Fruit fly (Drosophila melanogaster) whole organism, embryonic: Measurements from ENCODE around the gene Tnks.
A peak's percentile ranks its signal among the peaks of the same experiment; 100 is the strongest.

Experiments
- Antp ChIP-seq: fragments of 200-800 bp; sonication (Bioruptor generic); optimal IDR thresholded peaks from 3 replicates; lab custom pipeline; 2016; ENCODE audit warnings: missing biosample characterization, missing genetic modification characterization
- Atf6 ChIP-seq: fragments of 200-800 bp; sonication (Bioruptor generic); IDR thresholded peaks from 2 replicates; pipeline ENCODE4 v1.3.6; 2022; ENCODE audit warnings: missing biosample characterization, missing genetic modification characterization
- Bteb2 ChIP-seq: fragments of 200-800 bp; sonication (Bioruptor generic); optimal IDR thresholded peaks from 2 replicates; lab custom pipeline; 2016; ENCODE audit warnings: missing biosample characterization, missing genetic modification characterization
- CG10654 ChIP-seq: fragments of 200-800 bp; sonication (Bioruptor generic); optimal IDR thresholded peaks from 2 replicates; lab custom pipeline; 2016; ENCODE audit warnings: missing biosample characterization, missing genetic modification characterization
- CG12659 ChIP-seq: fragments of 200-800 bp; sonication (Bioruptor generic); optimal IDR thresholded peaks from 3 replicates; lab custom pipeline; 2017; ENCODE audit warnings: mild to moderate bottlenecking, missing biosample characterization, missing genetic modification reagents, missing genetic modification characterization
- CG15601 ChIP-seq: fragments of 200-800 bp; sonication (Bioruptor generic); optimal IDR thresholded peaks from 3 replicates; lab custom pipeline; 2019; ENCODE audit warnings: missing biosample characterization, mild to moderate bottlenecking, missing genetic modification characterization, moderate library complexity
- CG16813 ChIP-seq: fragments of 200-800 bp; sonication (Bioruptor generic); IDR thresholded peaks from 3 replicates; pipeline ENCODE4 v1.3.6; 2022; ENCODE audit warnings: missing biosample characterization, missing genetic modification characterization; ENCODE audit not compliant: partially characterized antibody
- CG2712 ChIP-seq: fragments of 200-800 bp; optimal IDR thresholded peaks from 3 replicates; lab custom pipeline; 2019; ENCODE audit warnings: missing biosample characterization, mild to moderate bottlenecking, missing genetic modification characterization, moderate library complexity
- CG2875 ChIP-seq: fragments of 200-800 bp; sonication (Bioruptor generic); optimal IDR thresholded peaks from 2 replicates; lab custom pipeline; 2017; ENCODE audit warnings: missing biosample characterization, mild to moderate bottlenecking, missing genetic modification characterization, missing genetic modification reagents
- CG31224 ChIP-seq: fragments of 200-800 bp; sonication (Bioruptor generic); IDR thresholded peaks from 2 replicates; pipeline ENCODE4 v1.3.6; 2022; ENCODE audit warnings: missing biosample characterization, missing genetic modification characterization
- CG3281 ChIP-seq: fragments of 200-800 bp; sonication (Bioruptor generic); optimal IDR thresholded peaks from 3 replicates; lab custom pipeline; 2017; ENCODE audit warnings: missing biosample characterization, mild to moderate bottlenecking, missing genetic modification characterization
- CG6791 ChIP-seq: fragments of 200-800 bp; sonication (Bioruptor generic); IDR thresholded peaks from 3 replicates; pipeline ENCODE4 v1.3.6; 2022; ENCODE audit warnings: missing biosample characterization, missing genetic modification characterization; ENCODE audit not compliant: partially characterized antibody
- CG7556 ChIP-seq: fragments of 200-800 bp; sonication (Bioruptor generic); optimal IDR thresholded peaks from 2 replicates; lab custom pipeline; 2017; ENCODE audit warnings: missing biosample characterization, mild to moderate bottlenecking, missing genetic modification characterization
- CG7963 ChIP-seq: fragments of 200-800 bp; sonication (Bioruptor generic); IDR thresholded peaks from 3 replicates; pipeline ENCODE4 v1.3.6; 2022; ENCODE audit warnings: missing biosample characterization, missing genetic modification characterization; ENCODE audit not compliant: partially characterized antibody
- CHES-1-like ChIP-seq: fragments of 200-800 bp; sonication (Bioruptor generic); optimal IDR thresholded peaks from 2 replicates; lab custom pipeline; 2016; ENCODE audit warnings: missing biosample characterization, missing genetic modification characterization
- CoRest ChIP-seq: fragments of 200-800 bp; sonication (Bioruptor generic); optimal IDR thresholded peaks from 3 replicates; lab custom pipeline; 2018; ENCODE audit warnings: missing biosample characterization, mild to moderate bottlenecking, missing genetic modification characterization, moderate library complexity
- Dp ChIP-seq: fragments of 200-800 bp; sonication (Bioruptor generic); optimal IDR thresholded peaks from 2 replicates; lab custom pipeline; 2018; ENCODE audit warnings: missing biosample characterization, mild to moderate bottlenecking, missing genetic modification characterization, moderate library complexity
- Ets65A ChIP-seq: fragments of 200-800 bp; sonication (Bioruptor generic); peaks from one replicate; lab custom pipeline; 2016; ENCODE audit warnings: missing biosample characterization, missing genetic modification characterization
- Ets97D ChIP-seq: fragments of 200-800 bp; sonication (Bioruptor generic); optimal IDR thresholded peaks from 3 replicates; lab custom pipeline; 2016; ENCODE audit warnings: missing biosample characterization, missing genetic modification characterization
- H2.0 ChIP-seq: fragments of 200-800 bp; sonication (Bioruptor generic); IDR thresholded peaks from 2 replicates; pipeline ENCODE4 v1.3.6; 2022; ENCODE audit warnings: missing biosample characterization, missing genetic modification characterization
- HLH54F ChIP-seq: fragments of 200-800 bp; sonication (Bioruptor generic); optimal IDR thresholded peaks from 3 replicates; lab custom pipeline; 2016; ENCODE audit warnings: missing biosample characterization, missing genetic modification characterization
- Hsf ChIP-seq: fragments of 200-800 bp; sonication (Bioruptor generic); optimal IDR thresholded peaks from 3 replicates; lab custom pipeline; 2016; ENCODE audit warnings: missing biosample characterization, missing genetic modification characterization
- Jarid2 ChIP-seq: fragments of 200-800 bp; sonication (Bioruptor generic); optimal IDR thresholded peaks from 3 replicates; lab custom pipeline; 2017; ENCODE audit warnings: mild to moderate bottlenecking, missing biosample characterization, missing genetic modification reagents, missing genetic modification characterization
- Lim3 ChIP-seq: fragments of 200-800 bp; sonication (Bioruptor generic); IDR thresholded peaks from 2 replicates; pipeline ENCODE4 v1.3.6; 2022; ENCODE audit warnings: missing biosample characterization, missing genetic modification characterization
- MBD-R2 ChIP-seq: fragments of 200-800 bp; sonication (Bioruptor generic); IDR thresholded peaks from 2 replicates; pipeline ENCODE4 v1.3.6; 2022; ENCODE audit warnings: missing biosample characterization, missing genetic modification characterization
- Ravus ChIP-seq: fragments of 200-800 bp; sonication (Bioruptor generic); IDR thresholded peaks from 2 replicates; pipeline ENCODE4 v1.3.6; 2022; ENCODE audit warnings: missing biosample characterization, missing genetic modification characterization
- YL-1 ChIP-seq: fragments of 200-800 bp; sonication (Bioruptor generic); optimal IDR thresholded peaks from 3 replicates; lab custom pipeline; 2017; ENCODE audit warnings: missing biosample characterization, mild to moderate bottlenecking, missing genetic modification characterization
- bab2 ChIP-seq: fragments of 200-800 bp; sonication (Bioruptor generic); optimal IDR thresholded peaks from 2 replicates; lab custom pipeline; 2016; ENCODE audit warnings: missing biosample characterization, missing genetic modification characterization
- cg ChIP-seq: fragments of 200-800 bp; sonication (Bioruptor generic); optimal IDR thresholded peaks from 3 replicates; lab custom pipeline; 2019; ENCODE audit warnings: missing biosample characterization, mild to moderate bottlenecking, missing genetic modification characterization, moderate library complexity
- corto ChIP-seq: fragments of 200-800 bp; sonication (Bioruptor generic); optimal IDR thresholded peaks from 2 replicates; lab custom pipeline; 2016; ENCODE audit warnings: missing biosample characterization, mild to moderate bottlenecking, missing genetic modification characterization, moderate library complexity
- croc ChIP-seq: fragments of 200-800 bp; sonication (Bioruptor generic); conservative IDR thresholded peaks from 3 replicates; pipeline ENCODE4 v1.3.6; 2022; ENCODE audit warnings: missing biosample characterization, missing genetic modification characterization
- fd102C ChIP-seq: fragments of 200-800 bp; sonication (Bioruptor generic); optimal IDR thresholded peaks from 2 replicates; lab custom pipeline; 2018; ENCODE audit warnings: missing biosample characterization, mild to moderate bottlenecking, missing genetic modification characterization, moderate library complexity
- fd96Cb ChIP-seq: fragments of 200-800 bp; sonication (Bioruptor generic); optimal IDR thresholded peaks from 2 replicates; lab custom pipeline; 2018; ENCODE audit warnings: missing biosample characterization, mild to moderate bottlenecking, missing genetic modification characterization, moderate library complexity
- gem ChIP-seq: fragments of 200-800 bp; sonication (Bioruptor generic); optimal IDR thresholded peaks from 2 replicates; lab custom pipeline; 2019; ENCODE audit warnings: missing biosample characterization, mild to moderate bottlenecking, missing genetic modification characterization, moderate library complexity
- kah ChIP-seq: fragments of 200-800 bp; sonication (Bioruptor generic); optimal IDR thresholded peaks from 2 replicates; lab custom pipeline; 2018; ENCODE audit warnings: missing biosample characterization, mild to moderate bottlenecking, missing genetic modification characterization
- lilli ChIP-seq: fragments of 200-800 bp; sonication (Bioruptor generic); optimal IDR thresholded peaks from 3 replicates; lab custom pipeline; 2016; ENCODE audit warnings: missing biosample characterization, missing genetic modification characterization
- lmd ChIP-seq: fragments of 200-800 bp; sonication (Bioruptor generic); IDR thresholded peaks from 2 replicates; pipeline ENCODE4 v1.3.6; 2022; ENCODE audit warnings: missing biosample characterization, missing genetic modification characterization
- pnt ChIP-seq: fragments of 200-800 bp; sonication (Bioruptor generic); optimal IDR thresholded peaks from 3 replicates; lab custom pipeline; 2016; ENCODE audit warnings: missing biosample characterization, missing genetic modification characterization
- prd ChIP-seq, 3 experiments: fragments of >200 bp in 2 of 3; fragments of 200-800 bp in 1 of 3; sonication (Bioruptor generic) in 1 of 3; optimal IDR thresholded peaks in 2 of 3; IDR thresholded peaks in 1 of 3; 2 replicates in 2 of 3; 3 replicates in 1 of 3; pipeline versions ENCODE4 v1.3.6 to Lab custom; 2017 to 2022; ENCODE audit warnings: missing biosample characterization in 1 of 3, missing genetic modification characterization in 1 of 3
- ranshi ChIP-seq: fragments of 200-800 bp; sonication (Bioruptor generic); IDR thresholded peaks from 2 replicates; pipeline ENCODE4 v1.3.6; 2022; ENCODE audit warnings: missing biosample characterization, missing genetic modification characterization
- ro ChIP-seq: fragments of 200-800 bp; sonication (Bioruptor generic); IDR thresholded peaks from 2 replicates; pipeline ENCODE4 v1.3.6; 2022; ENCODE audit warnings: missing biosample characterization, missing genetic modification characterization
- sd ChIP-seq: fragments of 200-800 bp; sonication (Bioruptor generic); optimal IDR thresholded peaks from 3 replicates; lab custom pipeline; 2018; ENCODE audit warnings: missing biosample characterization, mild to moderate bottlenecking, missing genetic modification characterization, moderate library complexity
- sens ChIP-seq: fragments of 200-800 bp; sonication (Bioruptor generic); peaks from one replicate; lab custom pipeline; 2016; ENCODE audit warnings: missing biosample characterization, missing genetic modification characterization
- sna ChIP-seq: fragments of 200-800 bp; sonication (Bioruptor generic); IDR thresholded peaks from 2 replicates; pipeline ENCODE4 v1.3.6; 2022; ENCODE audit warnings: missing biosample characterization, missing genetic modification characterization; ENCODE audit not compliant: partially characterized antibody
- sug ChIP-seq: fragments of 200-800 bp; optimal IDR thresholded peaks from 2 replicates; lab custom pipeline; 2019; ENCODE audit warnings: missing biosample characterization, mild to moderate bottlenecking, missing genetic modification characterization, moderate library complexity
- tx ChIP-seq: fragments of 200-800 bp; sonication (Bioruptor generic); optimal IDR thresholded peaks from 2 replicates; lab custom pipeline; 2016; ENCODE audit warnings: missing biosample characterization, missing genetic modification characterization
- vnd ChIP-seq: fragments of 200-800 bp; sonication (Bioruptor generic); IDR thresholded peaks from 3 replicates; pipeline ENCODE4 v1.3.6; 2022; ENCODE audit warnings: missing biosample characterization, missing genetic modification characterization; ENCODE audit not compliant: partially characterized antibody
- vvl ChIP-seq: fragments of 200-800 bp; sonication (Bioruptor generic); IDR thresholded peaks from 2 replicates; pipeline ENCODE4 v1.3.6; 2022; ENCODE audit warnings: missing biosample characterization, missing genetic modification characterization
- zfh2 ChIP-seq: fragments of 200-800 bp; sonication (Bioruptor generic); optimal IDR thresholded peaks from 2 replicates; lab custom pipeline; 2016; ENCODE audit warnings: missing biosample characterization, missing genetic modification characterization

Gene Tnks

dm6 chr3R:25661531-25662193, 576 bp upstream of the Tnks start, which contains the start of gene RASSF8 (continued):
- TF ChIP-seq CG31224 (GFP tag; lab: Robert Waterston, UW) (peak; percentile 26; the same call in 1 of the 2 replicates), H2.0 (no peak), croc (GFP tag; lab: Robert Waterston, UW) (no peak), Dp (GFP tag; lab: Kevin White, UChicago) (peak; percentile 29), vnd (GFP tag; lab: Robert Waterston, UW) (peak; percentile 66), pnt (GFP tag; lab: Kevin White, UChicago) (no peak), fd102C (GFP tag; lab: Kevin White, UChicago) (no peak), ranshi (GFP tag; lab: Robert Waterston, UW) (no peak), prd (optimal IDR thresholded peaks at IDR 0.05; lab: Kevin White, UChicago) (no peak), prd (GFP tag; IDR thresholded peaks at IDR 0.05; lab: Robert Waterston, UW) (0 out of 3 replicates have a peak, but pooled peaks have one; percentile 10), Jarid2 (GFP tag; lab: Kevin White, UChicago) (no peak), kah (peak; percentile 46), MBD-R2 (GFP tag; lab: Robert Waterston, UW) (peak; percentile 37; the same call in 1 of the 2 replicates), Lim3 (GFP tag; lab: Robert Waterston, UW) (no peak), fd96Cb (tag; lab: Kevin White, UChicago) (peak; percentile 14), CG16813 (peak; percentile 64), YL-1 (GFP tag; lab: Kevin White, UChicago) (peak; percentile 47), lmd (GFP tag; lab: Robert Waterston, UW) (peak; percentile 45; the same call in 1 of the 2 replicates), HLH54F (GFP tag; lab: Kevin White, UChicago) (peak; percentile 60), corto (GFP tag; lab: Kevin White, UChicago) (no peak), gem (tag; lab: Kevin White, UChicago) (peak; percentile 31), CG10654 (GFP tag; lab: Kevin White, UChicago) (peak; percentile 19), CG6791 (GFP tag; lab: Robert Waterston, UW) (peak; percentile 83), cg (GFP tag; lab: Kevin White, UChicago) (peak; percentile 94), sug (peak; percentile 38), CG7556 (GFP tag; lab: Kevin White, UChicago) (no peak), Ets65A (GFP tag; lab: Kevin White, UChicago) (peak; percentile 90), Antp (GFP tag; lab: Kevin White, UChicago) (peak; percentile 27), Bteb2 (GFP tag; lab: Kevin White, UChicago) (no peak), CG7963 (peak; percentile 44; the same call in 1 of the 3 replicates), lilli (GFP tag; lab: Kevin White, UChicago) (peak; percentile 61), sens (GFP tag; lab: Kevin White, UChicago) (peak; percentile 88), CoRest (peak; percentile 57), CG3281 (GFP tag; lab: Kevin White, UChicago) (no peak), bab2 (GFP tag; lab: Kevin White, UChicago) (peak; percentile 29), CHES-1-like (GFP tag; lab: Kevin White, UChicago) (peak; percentile 21), Ravus (no peak), vvl (GFP tag; lab: Robert Waterston, UW) (no peak; the same call in 1 of the 2 replicates), Ets97D (GFP tag; lab: Kevin White, UChicago) (peak; percentile 31), CG2875 (GFP tag; lab: Kevin White, UChicago) (no peak), sd (tag; lab: Kevin White, UChicago) (peak; percentile 58), Atf6 (peak; percentile 14; the same call in 1 of the 2 replicates), CG2712 (tag; lab: Kevin White, UChicago) (peak; percentile 7), CG15601 (no peak), tx (GFP tag; lab: Kevin White, UChicago) (no peak), sna (peak; percentile 46; the same call in 1 of the 2 replicates), CG12659 (GFP tag; lab: Kevin White, UChicago) (peak; percentile 36), Hsf (GFP tag; lab: Kevin White, UChicago) (peak; percentile 16), ro (GFP tag; lab: Robert Waterston, UW) (no peak), zfh2 (GFP tag; lab: Kevin White, UChicago) (peak; percentile 53)
